Worm (Caenorhabditis elegans): ENCODE data around the gene T21E8.7.

T21E8.7 gene

ce11 chrX:10883203-10883602, at the start of gene T21E8.7:
Gene T21E8.7, plus strand, starts transcription at chrX:10883503.
- no peak for TF ChIP-seq skn-1 (tag; optimal IDR thresholded peaks at IDR 0.05)

ce11 chrX:10834568-10834967, 48.7 kb upstream of the T21E8.7 start:
- TF ChIP-seq ceh-20 (GFP tag; IDR thresholded peaks at IDR 0.05) (no peak), lin-38 (GFP tag; IDR thresholded peaks at IDR 0.05) (no peak)

ce11 chrX:10837609-10838008, 45.7 kb upstream of the T21E8.7 start:
- TF ChIP-seq nhr-237 (tag; optimal IDR thresholded peaks at IDR 0.05), result no peak
- TF ChIP-seq nhr-76 (tag; optimal IDR thresholded peaks at IDR 0.05), result no peak
- no peak for TF ChIP-seq mdl-1 (tag; optimal IDR thresholded peaks at IDR 0.05)
- TF ChIP-seq vab-7 (GFP tag; IDR thresholded peaks at IDR 0.05), result no peak
- TF ChIP-seq Y75B8A.6 (GFP tag; IDR thresholded peaks at IDR 0.05), result no peak
- TF ChIP-seq zag-1 (tag; optimal IDR thresholded peaks at IDR 0.05), result no peak
- no peak for TF ChIP-seq nhr-6 (tag; optimal IDR thresholded peaks at IDR 0.05)
- no peak for TF ChIP-seq daf-16 (GFP tag; optimal IDR thresholded peaks at IDR 0.05)
- TF ChIP-seq daf-16 (tag; optimal IDR thresholded peaks at IDR 0.05), result no peak
- no peak for TF ChIP-seq ceh-62 (tag; optimal IDR thresholded peaks at IDR 0.05)

- no peak for TF ChIP-seq attf-4 (tag; optimal IDR thresholded peaks at IDR 0.05)
- TF ChIP-seq vab-7 (GFP tag; IDR thresholded peaks at IDR 0.05), result no peak
- TF ChIP-seq lsy-2 (tag; optimal IDR thresholded peaks at IDR 0.05), result no peak
- TF ChIP-seq ztf-11 (tag; optimal IDR thresholded peaks at IDR 0.05), result no peak
- no peak for TF ChIP-seq lin-13 (GFP tag; optimal IDR thresholded peaks at IDR 0.05)
- TF ChIP-seq lin-15B (tag; optimal IDR thresholded peaks at IDR 0.05), result no peak
- TF ChIP-seq ceh-28 (tag; optimal IDR thresholded peaks at IDR 0.05), result no peak
- no peak for TF ChIP-seq fos-1 (tag; optimal IDR thresholded peaks at IDR 0.05)
- no peak for TF ChIP-seq F49E8.2 (tag; optimal IDR thresholded peaks at IDR 0.05; ENCODE audit: borderline replicate concordance)
- TF ChIP-seq nhr-111 (GFP tag; optimal IDR thresholded peaks at IDR 0.05), result no peak
- no peak for TF ChIP-seq T26A8.4 (GFP tag; IDR thresholded peaks at IDR 0.05)
- no peak for TF ChIP-seq mes-2 (tag; optimal IDR thresholded peaks at IDR 0.05; ENCODE audit: poor library complexity, severe bottlenecking)
- no peak for TF ChIP-seq nhr-41 (GFP tag; IDR thresholded peaks at IDR 0.05)
- no peak for TF ChIP-seq zfp-3 (GFP tag; conservative IDR thresholded peaks at IDR 0.05)
- no peak for TF ChIP-seq F26F4.8 (GFP tag; conservative IDR thresholded peaks at IDR 0.05)
- no peak for TF ChIP-seq tra-1 (GFP tag; IDR thresholded peaks at IDR 0.05)
- TF ChIP-seq spr-1 (tag; optimal IDR thresholded peaks at IDR 0.05), result no peak
- no peak for TF ChIP-seq fkh-10 (GFP tag; optimal IDR thresholded peaks at IDR 0.05)
- no peak for TF ChIP-seq lir-3 (tag; optimal IDR thresholded peaks at IDR 0.05)
- TF ChIP-seq madf-9 (GFP tag; conservative IDR thresholded peaks at IDR 0.05), result no peak
These were observed 44.8 kb upstream of the T21E8.7 start, which contains the start of gene plc-1 for ce11 chrX:10838550-10838949. Gene plc-1, minus strand, starts transcription at chrX:10838650.

- TF ChIP-seq unc-130 (GFP tag; optimal IDR thresholded peaks at IDR 0.05) (no peak), lin-1 (GFP tag; IDR thresholded peaks at IDR 0.05) (no peak), Y105C5A.15 (GFP tag; IDR thresholded peaks at IDR 0.05) (no peak)
These were observed 39.2 kb upstream of the T21E8.7 start for ce11 chrX:10844137-10844536.

Measured in whole organism, L4 larva.